Worm (Caenorhabditis elegans) whole organism, midembryonic: Measurements from ENCODE around the gene Y37H2A.12.

Experiments
- T22C8.4 ChIP-seq: fragments of 200-800 bp; sonication (Bioruptor generic); IDR thresholded peaks from 2 replicates; pipeline ENCODE4 v1.3.6; 2022; ENCODE audit warnings: missing genetic modification characterization, missing compliant biosample characterization
- cog-1 ChIP-seq: sonication (generic microtip); optimal IDR thresholded peaks from 2 replicates; lab custom pipeline; 2016; ENCODE audit warnings: missing genetic modification characterization, missing compliant biosample characterization
- flt-1 ChIP-seq: fragments of 200-800 bp; sonication (Bioruptor generic); IDR thresholded peaks from 2 replicates; pipeline ENCODE4 v1.3.6; 2022; ENCODE audit warnings: missing genetic modification characterization, missing compliant biosample characterization
- klf-2 ChIP-seq: fragments of 200-800 bp; sonication (Bioruptor generic); conservative IDR thresholded peaks from 2 replicates; pipeline ENCODE4 v1.3.6; 2022; ENCODE audit warnings: missing genetic modification reagents, missing genetic modification characterization, missing compliant biosample characterization
- med-1 ChIP-seq: sonication (generic microtip); optimal IDR thresholded peaks from 2 replicates; lab custom pipeline; 2017; ENCODE audit warnings: missing genetic modification characterization, mild to moderate bottlenecking, missing compliant biosample characterization, antibody characterized with exemption, missing genetic modification reagents; ENCODE audit not compliant: insufficient read depth
- ref-1 ChIP-seq: fragments of 200-800 bp; sonication (Bioruptor generic); conservative IDR thresholded peaks from 2 replicates; pipeline ENCODE4 v1.3.6; 2022; ENCODE audit warnings: missing genetic modification reagents, missing genetic modification characterization, missing compliant biosample characterization
- tab-1 ChIP-seq: fragments of 200-800 bp; sonication (Bioruptor generic); IDR thresholded peaks from 2 replicates; pipeline ENCODE4 v1.3.6; 2022; ENCODE audit warnings: missing genetic modification characterization, missing compliant biosample characterization
- ztf-23 ChIP-seq: fragments of 200-800 bp; sonication (Bioruptor generic); IDR thresholded peaks from 2 replicates; pipeline ENCODE4 v1.3.6; 2022; ENCODE audit warnings: missing genetic modification reagents, missing genetic modification characterization, missing compliant biosample characterization
- ztf-29 ChIP-seq: fragments of 200-800 bp; sonication (Bioruptor generic); IDR thresholded peaks from 2 replicates; pipeline ENCODE4 v1.3.6; 2022; ENCODE audit warnings: missing genetic modification reagents, missing genetic modification characterization, missing compliant biosample characterization

Gene Y37H2A.12

DNA sequence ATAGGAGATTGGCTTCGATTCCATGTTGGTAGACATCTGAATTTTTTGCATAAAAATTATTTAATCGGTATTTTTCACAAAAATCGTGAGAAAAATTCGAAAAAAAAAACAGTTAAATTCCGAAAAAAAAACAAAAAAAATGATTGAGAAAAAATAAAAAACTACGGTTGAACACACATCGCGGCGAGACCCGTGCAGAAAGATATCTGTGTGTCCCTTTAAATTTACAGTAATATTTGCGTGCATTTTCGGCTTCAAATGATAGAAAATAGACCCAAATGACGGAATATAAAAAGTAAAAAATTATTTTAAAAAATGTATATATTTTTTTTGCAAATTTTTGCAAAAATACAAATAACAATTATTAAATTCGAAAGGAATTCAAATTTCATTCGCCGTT lies 6.8 kb upstream of the Y37H2A.12 start:
- TF ChIP-seq ztf-23 (GFP tag; lab: Robert Waterston, UW) (no peak), ref-1 (GFP tag; lab: Robert Waterston, UW) (no peak), T22C8.4 (GFP tag; lab: Robert Waterston, UW) (no peak), klf-2 (GFP tag; lab: Robert Waterston, UW) (no peak), med-1 (GFP tag; lab: Kevin White, UChicago) (no peak), tab-1 (GFP tag; lab: Robert Waterston, UW) (no peak), ztf-29 (no peak), cog-1 (tag; lab: Kevin White, UChicago) (no peak), flt-1 (no peak)

DNA sequence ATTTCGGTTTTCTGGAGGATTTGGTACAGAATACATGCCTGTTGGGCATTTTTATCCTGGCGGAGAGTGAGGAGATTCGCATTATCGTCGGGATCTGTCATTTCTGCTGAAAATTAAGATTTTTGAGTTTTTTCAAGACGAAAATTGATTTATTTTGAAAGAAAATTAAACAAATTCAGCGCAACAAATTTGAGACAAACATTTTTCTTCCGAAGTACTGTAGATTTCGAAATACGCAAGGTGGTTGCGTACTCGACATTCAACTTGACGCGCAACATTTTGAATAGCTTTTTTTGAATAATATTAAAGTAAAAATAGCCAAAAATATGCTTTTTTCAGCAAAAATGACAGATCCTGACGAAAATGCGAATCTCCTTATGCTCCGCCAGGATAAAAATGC lies 3.4 kb upstream of the Y37H2A.12 start, which contains the start of gene Y37H2A.7:
Gene Y37H2A.7 (minus strand): TSS at position 101 of the 400 bp plus-strand sequence.
- TF ChIP-seq klf-2 (GFP tag; lab: Robert Waterston, UW) (no peak), ztf-29 (no peak), tab-1 (GFP tag; lab: Robert Waterston, UW) (no peak), ztf-23 (GFP tag; lab: Robert Waterston, UW) (no peak), cog-1 (tag; lab: Kevin White, UChicago) (no peak), T22C8.4 (GFP tag; lab: Robert Waterston, UW) (no peak), flt-1 (no peak), ref-1 (GFP tag; lab: Robert Waterston, UW) (no peak), med-1 (GFP tag; lab: Kevin White, UChicago) (no peak)

DNA sequence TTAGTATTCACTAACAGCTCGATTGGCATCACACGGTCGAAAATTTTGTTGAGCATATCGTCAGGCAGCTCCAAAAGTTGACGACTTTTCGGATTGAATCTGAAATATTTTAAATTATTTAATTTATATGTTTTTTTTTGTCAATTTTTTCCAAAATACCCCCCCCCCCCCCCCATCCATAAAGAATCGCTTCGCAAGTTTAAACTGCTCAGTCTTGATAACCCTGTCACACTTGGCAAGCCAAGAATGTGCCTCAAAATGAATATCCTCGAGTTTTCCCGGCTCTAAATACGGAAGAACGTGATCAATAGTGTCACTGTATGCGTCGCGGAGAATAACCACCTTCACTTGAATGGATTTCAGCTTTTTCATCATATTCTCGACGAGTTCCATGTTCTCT lies 2.2 kb upstream of the Y37H2A.12 start, which contains the start of gene Y37H2A.18:
Gene Y37H2A.18 (minus strand): TSS at position 101 of the 400 bp plus-strand sequence.
- no peak for TF ChIP-seq ztf-29

DNA sequence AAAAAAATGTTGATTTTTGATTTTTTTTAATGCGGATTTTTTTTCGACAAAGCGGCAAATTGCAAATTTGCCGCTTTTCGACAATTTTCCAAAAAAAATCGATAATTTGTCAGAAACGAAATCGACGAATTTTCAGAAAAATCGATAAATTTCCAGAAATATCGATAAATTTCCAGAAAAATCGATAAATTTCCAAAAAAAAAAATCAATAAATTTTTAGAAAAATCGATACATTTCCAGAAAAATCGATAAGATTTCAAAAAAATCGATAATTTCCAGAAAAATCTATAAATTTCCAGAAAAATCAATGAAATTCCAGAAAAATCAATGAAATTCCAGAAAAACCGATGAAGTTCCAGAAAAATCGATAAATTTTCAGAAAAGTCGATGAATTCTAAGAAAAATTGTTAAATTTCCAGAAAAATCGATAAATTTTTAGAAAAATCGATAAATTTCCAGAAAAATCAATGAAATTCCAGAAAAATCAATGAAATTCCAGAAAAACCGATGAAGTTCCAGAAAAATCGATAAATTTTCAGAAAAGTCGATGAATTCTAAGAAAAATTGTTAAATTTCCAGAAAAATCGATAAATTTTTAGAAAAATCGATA lies 1.2 kb downstream of the Y37H2A.12 start:
- peak; percentile 82 for TF ChIP-seq T22C8.4 (GFP tag; lab: Robert Waterston, UW)

DNA sequence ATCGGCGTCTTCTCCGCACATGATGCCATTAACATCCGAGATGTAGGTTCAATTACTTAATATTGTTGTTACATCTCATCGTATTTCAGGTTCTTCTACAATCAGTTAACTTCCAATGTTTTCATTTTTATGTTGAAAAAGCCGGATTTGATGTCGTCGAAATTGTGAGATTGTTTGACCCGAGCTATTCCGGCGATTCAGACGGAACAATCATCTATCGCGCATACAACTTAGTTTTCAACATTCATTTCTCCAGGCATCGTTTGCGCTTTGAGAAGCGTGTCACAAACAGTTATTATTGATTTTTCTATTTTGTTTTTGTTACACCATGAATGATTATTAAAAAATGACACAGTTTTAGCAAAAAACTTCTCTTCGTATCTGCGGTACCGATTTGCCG lies 2.4 kb downstream of the Y37H2A.12 start:
- TF ChIP-seq ztf-23 (GFP tag; lab: Robert Waterston, UW) (no peak), cog-1 (tag; lab: Kevin White, UChicago) (no peak), tab-1 (GFP tag; lab: Robert Waterston, UW) (no peak), ref-1 (GFP tag; lab: Robert Waterston, UW) (no peak), ztf-29 (no peak), T22C8.4 (GFP tag; lab: Robert Waterston, UW) (no peak), flt-1 (no peak), med-1 (GFP tag; lab: Kevin White, UChicago) (no peak)

DNA sequence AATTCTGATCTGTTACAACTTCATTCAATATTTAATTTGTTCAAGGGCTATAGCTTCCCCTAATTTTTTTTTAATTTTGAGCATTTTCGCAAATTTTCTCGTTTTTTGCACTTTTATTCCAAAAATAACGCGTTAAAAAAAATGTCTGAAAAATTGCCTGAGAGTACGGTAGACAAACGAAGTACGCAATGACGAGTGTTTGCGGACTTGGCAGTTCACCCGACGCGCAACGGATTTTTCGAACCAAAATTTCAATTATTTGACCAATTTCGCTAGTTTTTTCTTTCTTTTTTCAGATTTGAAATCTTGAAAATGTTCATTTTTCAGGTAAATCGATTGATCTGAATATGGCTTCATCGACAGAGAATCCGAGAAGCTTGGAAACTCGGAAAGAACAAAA lies 3.7 kb downstream of the Y37H2A.12 start, which contains the start of gene fbxa-211:
Gene fbxa-211 (plus strand): TSS at position 328 of the 400 bp plus-strand sequence.
- TF ChIP-seq flt-1 = no peak
- no peak for TF ChIP-seq ref-1 (GFP tag; lab: Robert Waterston, UW)
- no peak for TF ChIP-seq ztf-23 (GFP tag; lab: Robert Waterston, UW)
- TF ChIP-seq klf-2 (GFP tag; lab: Robert Waterston, UW) = no peak
- no peak for TF ChIP-seq med-1 (GFP tag; lab: Kevin White, UChicago)
- TF ChIP-seq T22C8.4 (GFP tag; lab: Robert Waterston, UW) = no peak
- TF ChIP-seq ztf-29 = no peak
- TF ChIP-seq tab-1 (GFP tag; lab: Robert Waterston, UW) = no peak
- no peak for TF ChIP-seq cog-1 (tag; lab: Kevin White, UChicago)

DNA sequence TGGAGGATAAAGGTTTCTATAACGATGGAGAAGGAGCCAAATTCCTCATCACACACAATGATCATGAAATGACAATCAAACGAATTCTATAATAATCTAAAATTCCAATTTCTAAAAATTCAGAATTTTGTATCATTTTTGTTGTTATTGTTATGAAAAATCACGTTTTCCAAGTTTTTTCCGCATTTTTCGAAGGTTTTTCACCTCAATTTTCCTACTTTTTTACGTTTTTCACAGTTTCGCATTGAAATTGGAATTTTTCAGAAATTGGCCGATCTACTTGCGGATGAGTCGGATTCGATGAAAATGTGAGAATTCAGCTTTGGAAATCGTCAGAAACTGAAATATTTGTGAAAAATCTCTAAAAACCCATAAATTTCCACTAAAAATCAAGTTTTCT lies 5.9 kb downstream of the Y37H2A.12 start, which contains the start of gene fbxa-210:
Gene fbxa-210 (plus strand): TSS at position 301 of the 400 bp plus-strand sequence.
- TF ChIP-seq ztf-29 (no peak), flt-1 (no peak), ztf-23 (GFP tag; lab: Robert Waterston, UW) (no peak), tab-1 (GFP tag; lab: Robert Waterston, UW) (no peak), med-1 (GFP tag; lab: Kevin White, UChicago) (no peak), cog-1 (tag; lab: Kevin White, UChicago) (no peak), T22C8.4 (GFP tag; lab: Robert Waterston, UW) (no peak), klf-2 (GFP tag; lab: Robert Waterston, UW) (no peak), ref-1 (GFP tag; lab: Robert Waterston, UW) (no peak)

DNA sequence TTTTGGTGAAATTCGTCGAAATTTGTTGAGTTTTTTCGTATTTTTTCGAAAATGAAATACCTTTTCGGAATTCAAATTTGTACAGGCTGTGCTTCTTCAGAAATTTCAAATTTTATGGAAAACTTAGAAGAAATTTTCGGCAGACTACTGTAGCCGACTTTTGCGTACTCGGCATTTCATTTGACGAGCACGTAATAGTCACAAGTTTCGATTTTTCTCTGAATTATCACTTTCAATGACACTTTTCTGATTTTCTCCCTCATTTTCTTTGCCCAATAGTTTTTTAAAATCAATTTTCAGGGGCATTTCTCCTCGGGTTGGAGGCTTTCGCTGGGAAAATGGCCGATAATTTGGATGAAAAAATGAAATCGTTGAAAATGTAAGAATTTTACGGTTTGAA lies 7.3 kb downstream of the Y37H2A.12 start, which contains the start of gene fbxa-107:
Gene fbxa-107 (plus strand): TSS at position 301 of the 400 bp plus-strand sequence.
- TF ChIP-seq med-1 (GFP tag; lab: Kevin White, UChicago) = no peak
- no peak for TF ChIP-seq ref-1 (GFP tag; lab: Robert Waterston, UW)
- TF ChIP-seq tab-1 (GFP tag; lab: Robert Waterston, UW) = no peak
- TF ChIP-seq flt-1 = no peak
- TF ChIP-seq ztf-23 (GFP tag; lab: Robert Waterston, UW) = no peak

DNA sequence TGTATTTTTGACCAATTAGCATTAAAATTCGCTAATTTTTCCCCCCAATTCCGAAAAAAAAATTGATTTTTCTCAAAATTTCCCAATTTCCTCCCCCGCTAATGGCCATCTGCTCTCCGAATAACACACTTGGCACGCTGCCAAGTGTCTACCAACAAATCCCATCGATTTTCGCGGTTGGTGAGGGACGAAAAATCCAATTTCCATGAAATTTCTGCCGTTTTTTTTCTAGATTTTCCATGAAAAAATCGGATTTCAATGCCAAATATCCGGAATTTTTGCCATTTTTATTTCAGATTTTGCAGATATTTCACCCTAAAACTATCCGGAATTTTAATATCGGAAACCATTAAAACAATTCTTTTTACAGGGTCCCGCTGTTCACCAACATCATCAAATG lies 21.5 kb downstream of the Y37H2A.12 start:
- TF ChIP-seq med-1 (GFP tag; lab: Kevin White, UChicago) = no peak
- no peak for TF ChIP-seq tab-1 (GFP tag; lab: Robert Waterston, UW)
- TF ChIP-seq T22C8.4 (GFP tag; lab: Robert Waterston, UW) = no peak
- TF ChIP-seq cog-1 (tag; lab: Kevin White, UChicago) = no peak
- TF ChIP-seq ztf-29 = no peak
- no peak for TF ChIP-seq klf-2 (GFP tag; lab: Robert Waterston, UW)
- no peak for TF ChIP-seq ztf-23 (GFP tag; lab: Robert Waterston, UW)
- no peak for TF ChIP-seq ref-1 (GFP tag; lab: Robert Waterston, UW)
- no peak for TF ChIP-seq flt-1

DNA sequence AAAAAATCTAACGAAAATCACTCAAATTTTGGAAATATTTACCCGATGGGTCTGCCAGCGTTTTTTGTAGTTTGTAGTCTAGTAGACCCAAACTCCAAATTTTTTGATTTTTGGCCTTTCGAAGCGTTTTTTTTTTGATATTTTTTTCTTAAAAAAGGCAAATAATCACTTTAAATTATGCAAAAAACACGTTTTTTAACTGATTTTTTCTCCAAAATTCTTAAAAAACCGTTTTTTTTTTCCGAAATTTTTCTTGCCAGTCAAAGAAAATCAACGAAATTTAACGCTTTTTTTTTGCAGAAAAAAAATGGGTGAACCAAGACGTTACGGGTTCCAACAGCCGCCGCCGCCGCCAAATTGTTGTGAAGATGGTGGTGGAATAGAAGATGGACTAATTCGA lies 23.0 kb downstream of the Y37H2A.12 start, which contains the start of gene Y37H2A.1:
Gene Y37H2A.1 (plus strand): TSS at position 301 of the 400 bp plus-strand sequence.
- TF ChIP-seq ztf-23 (GFP tag; lab: Robert Waterston, UW) (no peak), T22C8.4 (GFP tag; lab: Robert Waterston, UW) (no peak), flt-1 (no peak), cog-1 (tag; lab: Kevin White, UChicago) (no peak), klf-2 (GFP tag; lab: Robert Waterston, UW) (no peak), tab-1 (GFP tag; lab: Robert Waterston, UW) (no peak), ztf-29 (no peak)
